Worm (Caenorhabditis elegans) whole organism, early embryonic: ENCODE results near the gene nhr-142.

ENCODE experiments used
- ama-1 ChIP-seq: fragments of 150-350 bp; optimal IDR thresholded peaks from 2 replicates; lab custom pipeline; 2014
- ets-7 ChIP-seq: sonication (generic microtip); optimal IDR thresholded peaks from 2 replicates; lab custom pipeline; 2016; ENCODE audit warnings: missing genotype, missing genetic modification characterization, missing compliant biosample characterization
- tbx-37 ChIP-seq: fragments of 200-800 bp; sonication (Bioruptor generic); conservative IDR thresholded peaks from 2 replicates; pipeline ENCODE4 v1.3.6; 2022; ENCODE audit warnings: missing genetic modification reagents, missing genetic modification characterization, missing compliant biosample characterization

- TF ChIP-seq ets-7 (tag; lab: Kevin White, UChicago) (no peak), ama-1 (no peak), tbx-37 (GFP tag; lab: Robert Waterston, UW) (no peak)
Measured at ce11 chrV:5813060-5813659, 22.8 kb upstream of the nhr-142 start, which contains the start of gene ZC250.4.
